Fruit fly (Drosophila melanogaster): ENCODE data around the gene CG43155.

The CG43155 gene

dm6 chrX:11499454-11499853, 39.9 kb downstream of the CG43155 start (continued):
- TF ChIP-seq CG14441 (GFP tag; IDR thresholded peaks at IDR 0.05) (peak; percentile 61), CG34224 (GFP tag; IDR thresholded peaks at IDR 0.05; ENCODE audit: partially characterized antibody) (no peak), rib (GFP tag; IDR thresholded peaks at IDR 0.05) (no peak), crp (GFP tag; optimal IDR thresholded peaks at IDR 0.05) (no peak), gcm (GFP tag; optimal IDR thresholded peaks at IDR 0.05) (no peak), GATAe (GFP tag; conservative IDR thresholded peaks at IDR 0.05) (no peak), ewg (GFP tag; optimal IDR thresholded peaks at IDR 0.05) (peak; percentile 34), aop (GFP tag; IDR thresholded peaks at IDR 0.05) (no peak), BEAF-32 (GFP tag; optimal IDR thresholded peaks at IDR 0.05) (no peak), Bteb2 (GFP tag; optimal IDR thresholded peaks at IDR 0.05) (no peak), mld (GFP tag; IDR thresholded peaks at IDR 0.05; ENCODE audit: partially characterized antibody) (no peak), oc (tag; optimal IDR thresholded peaks at IDR 0.05) (peak; percentile 62), CG31388 (GFP tag; optimal IDR thresholded peaks at IDR 0.05) (no peak), CG15073 (GFP tag; optimal IDR thresholded peaks at IDR 0.05) (no peak), sc (optimal IDR thresholded peaks at IDR 0.05) (no peak), sc (GFP tag; optimal IDR thresholded peaks at IDR 0.05) (no peak), CG3838 (GFP tag; optimal IDR thresholded peaks at IDR 0.05) (no peak), CG11247 (GFP tag; IDR thresholded peaks at IDR 0.05) (no peak), lov (optimal IDR thresholded peaks at IDR 0.05) (no peak), lov (GFP tag; IDR thresholded peaks at IDR 0.05) (no peak), Deaf1 (tag; optimal IDR thresholded peaks at IDR 0.05) (no peak), esg (GFP tag; conservative IDR thresholded peaks at IDR 0.05) (0 out of 2 replicates have a peak, but pooled peaks have one; percentile 13), CG10565 (GFP tag; optimal IDR thresholded peaks at IDR 0.05) (no peak), pita (GFP tag; optimal IDR thresholded peaks at IDR 0.05) (no peak), caup (GFP tag; optimal IDR thresholded peaks at IDR 0.05; ENCODE audit: severe bottlenecking) (no peak), CG1603 (tag; optimal IDR thresholded peaks at IDR 0.05) (peak; percentile 64), dmrt99B (tag; optimal IDR thresholded peaks at IDR 0.05) (peak; percentile 61), CG5180 (GFP tag; optimal IDR thresholded peaks at IDR 0.05) (no peak), lbe (GFP tag; optimal IDR thresholded peaks at IDR 0.05) (peak; percentile 39), sr (GFP tag; IDR thresholded peaks at IDR 0.05) (no peak), fd96Cb (tag; optimal IDR thresholded peaks at IDR 0.05) (peak; percentile 52), CG2202 (tag; optimal IDR thresholded peaks at IDR 0.05) (no peak), gsb-n (tag; optimal IDR thresholded peaks at IDR 0.05) (peak; percentile 26), tll (GFP tag; optimal IDR thresholded peaks at IDR 0.05) (no peak), CG12104 (GFP tag; optimal IDR thresholded peaks at IDR 0.05) (no peak), BtbVII (GFP tag; optimal IDR thresholded peaks at IDR 0.05) (no peak)

- TF ChIP-seq CG34422 (GFP tag; IDR thresholded peaks at IDR 0.05) (0 out of 3 replicates have a peak, but pooled peaks have one; percentile 19), bsh (GFP tag; optimal IDR thresholded peaks at IDR 0.05) (peak in 1 of 2 experiments; percentile 5), crol (GFP tag; IDR thresholded peaks at IDR 0.05) (peak; percentile 69), CG9437 (GFP tag; optimal IDR thresholded peaks at IDR 0.05) (no peak), cas (GFP tag; IDR thresholded peaks at IDR 0.05) (no peak), Abd-B (GFP tag; optimal IDR thresholded peaks at IDR 0.05) (peak; percentile 34), repo (GFP tag; optimal IDR thresholded peaks at IDR 0.05) (no peak), scrt (GFP tag; optimal IDR thresholded peaks at IDR 0.05) (no peak), tgo (GFP tag; IDR thresholded peaks at IDR 0.05) (no peak), yki (optimal IDR thresholded peaks at IDR 0.05) (no peak), CG1603 (tag; optimal IDR thresholded peaks at IDR 0.05) (peak; percentile 21), Taf1 (GFP tag; IDR thresholded peaks at IDR 0.05) (no peak), ken (GFP tag; IDR thresholded peaks at IDR 0.05) (no peak), pros (GFP tag; optimal IDR thresholded peaks at IDR 0.05) (peak; percentile 70), twi (tag; optimal IDR thresholded peaks at IDR 0.05) (peak; percentile 42)
Observed at dm6 chrX:11500284-11500683, 40.7 kb downstream of the CG43155 start.
